Worm (Caenorhabditis elegans) whole organism, midembryonic: Measurements from ENCODE around the gene mrp-4.

Source experiments
- T22C8.4 ChIP-seq: fragments of 200-800 bp; sonication (Bioruptor generic); IDR thresholded peaks from 2 replicates; pipeline ENCODE4 v1.3.6; 2022; ENCODE audit warnings: missing genetic modification characterization, missing compliant biosample characterization
- cog-1 ChIP-seq: sonication (generic microtip); optimal IDR thresholded peaks from 2 replicates; lab custom pipeline; 2016; ENCODE audit warnings: missing genetic modification characterization, missing compliant biosample characterization
- flt-1 ChIP-seq: fragments of 200-800 bp; sonication (Bioruptor generic); IDR thresholded peaks from 2 replicates; pipeline ENCODE4 v1.3.6; 2022; ENCODE audit warnings: missing genetic modification characterization, missing compliant biosample characterization
- klf-2 ChIP-seq: fragments of 200-800 bp; sonication (Bioruptor generic); conservative IDR thresholded peaks from 2 replicates; pipeline ENCODE4 v1.3.6; 2022; ENCODE audit warnings: missing genetic modification reagents, missing genetic modification characterization, missing compliant biosample characterization
- med-1 ChIP-seq: sonication (generic microtip); optimal IDR thresholded peaks from 2 replicates; lab custom pipeline; 2017; ENCODE audit warnings: missing genetic modification characterization, mild to moderate bottlenecking, missing compliant biosample characterization, antibody characterized with exemption, missing genetic modification reagents; ENCODE audit not compliant: insufficient read depth
- ref-1 ChIP-seq: fragments of 200-800 bp; sonication (Bioruptor generic); conservative IDR thresholded peaks from 2 replicates; pipeline ENCODE4 v1.3.6; 2022; ENCODE audit warnings: missing genetic modification reagents, missing genetic modification characterization, missing compliant biosample characterization
- tab-1 ChIP-seq: fragments of 200-800 bp; sonication (Bioruptor generic); IDR thresholded peaks from 2 replicates; pipeline ENCODE4 v1.3.6; 2022; ENCODE audit warnings: missing genetic modification characterization, missing compliant biosample characterization
- ztf-23 ChIP-seq: fragments of 200-800 bp; sonication (Bioruptor generic); IDR thresholded peaks from 2 replicates; pipeline ENCODE4 v1.3.6; 2022; ENCODE audit warnings: missing genetic modification reagents, missing genetic modification characterization, missing compliant biosample characterization
- ztf-29 ChIP-seq: fragments of 200-800 bp; sonication (Bioruptor generic); IDR thresholded peaks from 2 replicates; pipeline ENCODE4 v1.3.6; 2022; ENCODE audit warnings: missing genetic modification reagents, missing genetic modification characterization, missing compliant biosample characterization

mrp-4 gene

ce11 chrX:9851745-9852330 lies 32.2 kb upstream of the mrp-4 start, which contains the start of gene lec-7:
TSS of gene lec-7 (plus strand) at chrX:9852041.
- no peak for TF ChIP-seq cog-1 (tag; lab: Kevin White, UChicago)
- TF ChIP-seq T22C8.4 (GFP tag; lab: Robert Waterston, UW), result no peak
- TF ChIP-seq med-1 (GFP tag; lab: Kevin White, UChicago), result no peak
- no peak for TF ChIP-seq flt-1 (GFP tag; lab: Robert Waterston, UW)
- no peak for TF ChIP-seq tab-1 (GFP tag; lab: Robert Waterston, UW)
- TF ChIP-seq klf-2 (GFP tag; lab: Robert Waterston, UW), result no peak
- no peak for TF ChIP-seq ztf-29 (GFP tag; lab: Robert Waterston, UW)
- TF ChIP-seq ztf-23 (GFP tag; lab: Robert Waterston, UW), result no peak
- TF ChIP-seq ref-1, result no peak

ce11 chrX:9856618-9857017 lies 27.5 kb upstream of the mrp-4 start, which contains the start of gene R07B1.11:
TSS of gene R07B1.11 (plus strand) at chrX:9856918.
- TF ChIP-seq ref-1 (no peak), ztf-29 (GFP tag; lab: Robert Waterston, UW) (no peak), flt-1 (GFP tag; lab: Robert Waterston, UW) (no peak), cog-1 (tag; lab: Kevin White, UChicago) (no peak), tab-1 (GFP tag; lab: Robert Waterston, UW) (no peak), klf-2 (GFP tag; lab: Robert Waterston, UW) (no peak), med-1 (GFP tag; lab: Kevin White, UChicago) (no peak), T22C8.4 (GFP tag; lab: Robert Waterston, UW) (no peak), ztf-23 (GFP tag; lab: Robert Waterston, UW) (no peak)

ce11 chrX:9858069-9858468 lies 26.0 kb upstream of the mrp-4 start, which contains the start of gene scav-5:
TSS of gene scav-5 (plus strand) at chrX:9858365.
- TF ChIP-seq T22C8.4 (GFP tag; lab: Robert Waterston, UW) (no peak), ztf-23 (GFP tag; lab: Robert Waterston, UW) (no peak), ref-1 (no peak), cog-1 (tag; lab: Kevin White, UChicago) (no peak)

- TF ChIP-seq med-1 (GFP tag; lab: Kevin White, UChicago) (no peak), tab-1 (GFP tag; lab: Robert Waterston, UW) (no peak), ztf-23 (GFP tag; lab: Robert Waterston, UW) (no peak), ztf-29 (GFP tag; lab: Robert Waterston, UW) (no peak), flt-1 (GFP tag; lab: Robert Waterston, UW) (no peak), klf-2 (GFP tag; lab: Robert Waterston, UW) (no peak), cog-1 (tag; lab: Kevin White, UChicago) (no peak), ref-1 (no peak), T22C8.4 (GFP tag; lab: Robert Waterston, UW) (no peak)
Observed at ce11 chrX:9862916-9863624, 21.0 kb upstream of the mrp-4 start, which contains the start of the genes gst-36 and R07B1.5. TSS of gene gst-36 (minus strand) at chrX:9862960. TSS of gene R07B1.5 (plus strand) at chrX:9863580.

ce11 chrX:9866355-9866754 lies 17.7 kb upstream of the mrp-4 start, which contains the start of gene R07B1.6:
TSS of gene R07B1.6 (plus strand) at chrX:9866655.
- TF ChIP-seq cog-1 (tag; lab: Kevin White, UChicago) (no peak), ztf-29 (GFP tag; lab: Robert Waterston, UW) (no peak), flt-1 (GFP tag; lab: Robert Waterston, UW) (no peak), klf-2 (GFP tag; lab: Robert Waterston, UW) (no peak), ztf-23 (GFP tag; lab: Robert Waterston, UW) (no peak), med-1 (GFP tag; lab: Kevin White, UChicago) (no peak), T22C8.4 (GFP tag; lab: Robert Waterston, UW) (no peak)

- TF ChIP-seq klf-2 (GFP tag; lab: Robert Waterston, UW), result no peak
- no peak for TF ChIP-seq T22C8.4 (GFP tag; lab: Robert Waterston, UW)
- TF ChIP-seq med-1 (GFP tag; lab: Kevin White, UChicago), result no peak
- TF ChIP-seq tab-1 (GFP tag; lab: Robert Waterston, UW), result no peak
- no peak for TF ChIP-seq ref-1
- no peak for TF ChIP-seq ztf-23 (GFP tag; lab: Robert Waterston, UW)
- TF ChIP-seq ztf-29 (GFP tag; lab: Robert Waterston, UW), result no peak
- TF ChIP-seq cog-1 (tag; lab: Kevin White, UChicago), result no peak
- no peak for TF ChIP-seq flt-1 (GFP tag; lab: Robert Waterston, UW)
Observed at ce11 chrX:9868820-9869219, 15.3 kb upstream of the mrp-4 start, which contains the start of gene R07B1.7. TSS of gene R07B1.7 (plus strand) at chrX:9869120.

ce11 chrX:9869522-9869921 lies 14.6 kb upstream of the mrp-4 start, which contains the start of gene R07B1.13:
TSS of gene R07B1.13 (plus strand) at chrX:9869822.
- no peak for TF ChIP-seq cog-1 (tag; lab: Kevin White, UChicago)
- no peak for TF ChIP-seq ref-1
- TF ChIP-seq flt-1 (GFP tag; lab: Robert Waterston, UW), result no peak
- TF ChIP-seq ztf-29 (GFP tag; lab: Robert Waterston, UW), result no peak
- no peak for TF ChIP-seq tab-1 (GFP tag; lab: Robert Waterston, UW)
- TF ChIP-seq T22C8.4 (GFP tag; lab: Robert Waterston, UW), result no peak
- TF ChIP-seq med-1 (GFP tag; lab: Kevin White, UChicago), result no peak
- no peak for TF ChIP-seq ztf-23 (GFP tag; lab: Robert Waterston, UW)
- TF ChIP-seq klf-2 (GFP tag; lab: Robert Waterston, UW), result no peak

- TF ChIP-seq ztf-23 (GFP tag; lab: Robert Waterston, UW) (no peak), flt-1 (GFP tag; lab: Robert Waterston, UW) (no peak), ref-1 (no peak), cog-1 (tag; lab: Kevin White, UChicago) (no peak), ztf-29 (GFP tag; lab: Robert Waterston, UW) (no peak), T22C8.4 (GFP tag; lab: Robert Waterston, UW) (no peak), med-1 (GFP tag; lab: Kevin White, UChicago) (no peak), tab-1 (GFP tag; lab: Robert Waterston, UW) (no peak)
Observed at ce11 chrX:9872554-9872953, 11.5 kb upstream of the mrp-4 start, which contains the start of gene R07B1.8. TSS of gene R07B1.8 (minus strand) at chrX:9872654.
